Fruit fly (Drosophila melanogaster) whole organism, embryonic: Measurements from ENCODE around the gene CG15914.

Source experiments
- Antp ChIP-seq: fragments of 200-800 bp; sonication (Bioruptor generic); optimal IDR thresholded peaks from 3 replicates; lab custom pipeline; 2016; ENCODE audit warnings: missing biosample characterization, missing genetic modification characterization
- Atf6 ChIP-seq: fragments of 200-800 bp; sonication (Bioruptor generic); IDR thresholded peaks from 2 replicates; pipeline ENCODE4 v1.3.6; 2022; ENCODE audit warnings: missing biosample characterization, missing genetic modification characterization
- BEAF-32 ChIP-seq: fragments of 200-800 bp; sonication (Bioruptor generic); optimal IDR thresholded peaks from 3 replicates; lab custom pipeline; 2017; ENCODE audit warnings: missing biosample characterization, missing genetic modification characterization, mild to moderate bottlenecking, moderate library complexity, missing genetic modification reagents
- Bgb ChIP-seq: fragments of 200-800 bp; sonication (Bioruptor generic); IDR thresholded peaks from 2 replicates; pipeline ENCODE4 v1.3.6; 2022; ENCODE audit warnings: missing biosample characterization, missing genetic modification characterization; ENCODE audit not compliant: partially characterized antibody
- CG10267 ChIP-seq: fragments of 200-800 bp; sonication (Bioruptor generic); optimal IDR thresholded peaks from 2 replicates; lab custom pipeline; 2018; ENCODE audit warnings: missing biosample characterization, mild to moderate bottlenecking, missing genetic modification characterization, moderate library complexity
- CG10565 ChIP-seq: fragments of 200-800 bp; sonication (Bioruptor generic); optimal IDR thresholded peaks from 3 replicates; lab custom pipeline; 2016; ENCODE audit warnings: missing biosample characterization, mild to moderate bottlenecking, missing genetic modification characterization
- CG12071 ChIP-seq: fragments of 200-800 bp; sonication (Bioruptor generic); optimal IDR thresholded peaks from 3 replicates; lab custom pipeline; 2018; ENCODE audit warnings: missing biosample characterization, mild to moderate bottlenecking, missing genetic modification characterization
- CG14050 ChIP-seq: fragments of 200-800 bp; sonication (Bioruptor generic); IDR thresholded peaks from 3 replicates; pipeline ENCODE4 v1.3.6; 2022; ENCODE audit warnings: missing biosample characterization, missing genetic modification characterization
- CG15696 ChIP-seq: fragments of 200-800 bp; sonication (Bioruptor generic); optimal IDR thresholded peaks from 2 replicates; lab custom pipeline; 2019; ENCODE audit warnings: missing biosample characterization, mild to moderate bottlenecking, missing genetic modification characterization, moderate library complexity
- CG1647 ChIP-seq: fragments of 200-800 bp; sonication (Bioruptor generic); optimal IDR thresholded peaks from 3 replicates; lab custom pipeline; 2016; ENCODE audit warnings: missing biosample characterization, missing genetic modification characterization
- CG17568 ChIP-seq: fragments of 200-800 bp; sonication (Bioruptor generic); optimal IDR thresholded peaks from 2 replicates; lab custom pipeline; 2018; ENCODE audit warnings: missing biosample characterization, mild to moderate bottlenecking, missing genetic modification characterization, moderate library complexity
- CG18476 ChIP-seq: fragments of 200-800 bp; sonication (Bioruptor generic); optimal IDR thresholded peaks from 2 replicates; lab custom pipeline; 2016; ENCODE audit warnings: missing biosample characterization, mild to moderate bottlenecking, missing genetic modification characterization
- CG2875 ChIP-seq: fragments of 200-800 bp; sonication (Bioruptor generic); optimal IDR thresholded peaks from 2 replicates; lab custom pipeline; 2017; ENCODE audit warnings: missing biosample characterization, mild to moderate bottlenecking, missing genetic modification characterization, missing genetic modification reagents
- CG32532 ChIP-seq: fragments of 200-800 bp; sonication (Bioruptor generic); IDR thresholded peaks from 2 replicates; pipeline ENCODE4 v1.3.6; 2022; ENCODE audit warnings: missing biosample characterization, missing genetic modification characterization
- CG3281 ChIP-seq: fragments of 200-800 bp; sonication (Bioruptor generic); optimal IDR thresholded peaks from 3 replicates; lab custom pipeline; 2017; ENCODE audit warnings: missing biosample characterization, mild to moderate bottlenecking, missing genetic modification characterization
- CG4820 ChIP-seq: fragments of 200-800 bp; sonication (Bioruptor generic); optimal IDR thresholded peaks from 3 replicates; lab custom pipeline; 2016; ENCODE audit warnings: missing biosample characterization, missing genetic modification characterization
- CG4854 ChIP-seq: fragments of 200-800 bp; sonication (Bioruptor generic); optimal IDR thresholded peaks from 2 replicates; lab custom pipeline; 2016; ENCODE audit warnings: missing biosample characterization, missing genetic modification characterization, inconsistent platforms
- CG5180 ChIP-seq: fragments of 200-800 bp; sonication (Bioruptor generic); optimal IDR thresholded peaks from 3 replicates; lab custom pipeline; 2017; ENCODE audit warnings: missing biosample characterization, missing genetic modification characterization, mild to moderate bottlenecking, moderate library complexity, missing genetic modification reagents
- CG6683 ChIP-seq: fragments of 200-800 bp; sonication (Bioruptor generic); optimal IDR thresholded peaks from 2 replicates; lab custom pipeline; 2017; ENCODE audit warnings: missing biosample characterization, mild to moderate bottlenecking, missing genetic modification characterization, missing genetic modification reagents
- CG9609 ChIP-seq: fragments of 200-800 bp; sonication (Bioruptor generic); optimal IDR thresholded peaks from 3 replicates; lab custom pipeline; 2016; ENCODE audit warnings: missing biosample characterization, missing genetic modification characterization
- CoRest ChIP-seq: fragments of 200-800 bp; sonication (Bioruptor generic); optimal IDR thresholded peaks from 3 replicates; lab custom pipeline; 2018; ENCODE audit warnings: missing biosample characterization, mild to moderate bottlenecking, missing genetic modification characterization, moderate library complexity
- D19A ChIP-seq: fragments of 200-800 bp; optimal IDR thresholded peaks from 3 replicates; lab custom pipeline; 2019; ENCODE audit warnings: missing biosample characterization, mild to moderate bottlenecking, missing genetic modification characterization, moderate library complexity
- ERR ChIP-seq: fragments of 200-800 bp; sonication (Bioruptor generic); optimal IDR thresholded peaks from 2 replicates; lab custom pipeline; 2016; ENCODE audit warnings: missing biosample characterization, missing genetic modification characterization
- HLH54F ChIP-seq: fragments of 200-800 bp; sonication (Bioruptor generic); optimal IDR thresholded peaks from 3 replicates; lab custom pipeline; 2016; ENCODE audit warnings: missing biosample characterization, missing genetic modification characterization
- HmgD ChIP-seq: fragments of 200-800 bp; sonication (Bioruptor generic); optimal IDR thresholded peaks from 3 replicates; lab custom pipeline; 2016; ENCODE audit warnings: missing biosample characterization, missing genetic modification characterization
- Hr39 ChIP-seq: fragments of >200 bp; optimal IDR thresholded peaks from 2 replicates; lab custom pipeline; 2017
- Hr51 ChIP-seq, 2 experiments: fragments of 200-800 bp; sonication (Bioruptor generic); optimal IDR thresholded peaks; 2 replicates in 1 of 2; 3 replicates in 1 of 2; lab custom pipeline; 2016 to 2018; ENCODE audit warnings: missing biosample characterization in 2 of 2, missing genetic modification characterization in 2 of 2, mild to moderate bottlenecking in 1 of 2, moderate library complexity in 1 of 2
- Med ChIP-seq: fragments of 200-800 bp; sonication (Bioruptor generic); peaks from one replicate; lab custom pipeline; 2016; ENCODE audit warnings: missing biosample characterization, missing genetic modification characterization, mild to moderate bottlenecking, inconsistent platforms, moderate library complexity
- Mrtf ChIP-seq: fragments of 200-800 bp; sonication (Bioruptor generic); IDR thresholded peaks from 3 replicates; pipeline ENCODE4 v1.3.6; 2022; ENCODE audit warnings: missing biosample characterization, missing genetic modification characterization
- NfI ChIP-seq: fragments of 200-800 bp; sonication (Bioruptor generic); optimal IDR thresholded peaks from 3 replicates; lab custom pipeline; 2018; ENCODE audit warnings: missing biosample characterization, mild to moderate bottlenecking, missing genetic modification characterization, moderate library complexity
- Oaz ChIP-seq: fragments of 200-800 bp; sonication (Bioruptor generic); IDR thresholded peaks from 2 replicates; pipeline ENCODE4 v1.3.6; 2022; ENCODE audit warnings: missing biosample characterization, missing genetic modification characterization
- Optix ChIP-seq: fragments of 200-800 bp; sonication (Bioruptor generic); IDR thresholded peaks from 3 replicates; pipeline ENCODE4 v1.3.6; 2022; ENCODE audit warnings: missing biosample characterization, missing genetic modification characterization
- Rx ChIP-seq: fragments of 200-800 bp; sonication (Bioruptor generic); IDR thresholded peaks from 2 replicates; pipeline ENCODE4 v1.3.6; 2022; ENCODE audit warnings: missing biosample characterization, missing genetic modification characterization
- Taf1 ChIP-seq: fragments of 200-800 bp; sonication (Bioruptor generic); IDR thresholded peaks from 2 replicates; pipeline ENCODE4 v1.3.6; 2022; ENCODE audit warnings: missing biosample characterization, missing genetic modification characterization
- Usf ChIP-seq: fragments of 200-800 bp; sonication (Bioruptor generic); optimal IDR thresholded peaks from 2 replicates; lab custom pipeline; 2017; ENCODE audit warnings: missing genotype, missing biosample characterization, missing genetic modification characterization
- bbx ChIP-seq: fragments of 200-800 bp; sonication (Bioruptor generic); IDR thresholded peaks from 2 replicates; pipeline ENCODE4 v1.3.6; 2022; ENCODE audit warnings: missing biosample characterization, missing genetic modification characterization; ENCODE audit not compliant: partially characterized antibody
- chm ChIP-seq: fragments of 200-800 bp; sonication (Bioruptor generic); IDR thresholded peaks from 2 replicates; pipeline ENCODE4 v1.3.6; 2022; ENCODE audit warnings: missing biosample characterization, missing genetic modification characterization
- croc ChIP-seq: fragments of 200-800 bp; sonication (Bioruptor generic); conservative IDR thresholded peaks from 3 replicates; pipeline ENCODE4 v1.3.6; 2022; ENCODE audit warnings: missing biosample characterization, missing genetic modification characterization
- crp ChIP-seq, 2 experiments: fragments of 200-800 bp; sonication (Bioruptor generic); optimal IDR thresholded peaks; 2 replicates in 1 of 2; 3 replicates in 1 of 2; lab custom pipeline; 2017; ENCODE audit warnings: missing biosample characterization in 2 of 2, missing genetic modification characterization in 2 of 2, mild to moderate bottlenecking in 1 of 2, moderate library complexity in 1 of 2
- disco-r ChIP-seq: fragments of 200-800 bp; sonication (Bioruptor generic); optimal IDR thresholded peaks from 2 replicates; lab custom pipeline; 2016; ENCODE audit warnings: missing biosample characterization, missing genetic modification characterization
- esg ChIP-seq: fragments of 200-800 bp; sonication (Bioruptor generic); conservative IDR thresholded peaks from 2 replicates; pipeline ENCODE4 v1.3.6; 2022; ENCODE audit warnings: missing biosample characterization, missing genetic modification characterization
- fru ChIP-seq: fragments of >200 bp; optimal IDR thresholded peaks from 2 replicates; lab custom pipeline; 2017
- gt ChIP-seq: fragments of 200-800 bp; sonication (Bioruptor generic); IDR thresholded peaks from 2 replicates; pipeline ENCODE4 v1.3.6; 2022; ENCODE audit warnings: missing biosample characterization, missing genetic modification characterization
- ham ChIP-seq: fragments of 200-800 bp; sonication (Bioruptor generic); IDR thresholded peaks from 2 replicates; pipeline ENCODE4 v1.3.6; 2022; ENCODE audit warnings: missing biosample characterization, missing genetic modification characterization
- jing ChIP-seq: fragments of 200-800 bp; sonication (Bioruptor generic); optimal IDR thresholded peaks from 2 replicates; lab custom pipeline; 2018; ENCODE audit warnings: missing biosample characterization, mild to moderate bottlenecking, missing genetic modification characterization
- jumu ChIP-seq: fragments of 200-800 bp; sonication (Bioruptor generic); optimal IDR thresholded peaks from 3 replicates; lab custom pipeline; 2016; ENCODE audit warnings: missing biosample characterization, missing genetic modification characterization
- ken ChIP-seq: fragments of 200-800 bp; sonication (Bioruptor generic); IDR thresholded peaks from 3 replicates; pipeline ENCODE4 v1.3.6; 2022; ENCODE audit warnings: missing biosample characterization, missing genetic modification characterization
- kni ChIP-seq: fragments of 200-800 bp; sonication (Bioruptor generic); optimal IDR thresholded peaks from 3 replicates; lab custom pipeline; 2017; ENCODE audit warnings: mild to moderate bottlenecking, missing biosample characterization, missing genetic modification reagents, missing genetic modification characterization
- mld ChIP-seq: fragments of 200-800 bp; sonication (Bioruptor generic); IDR thresholded peaks from 3 replicates; pipeline ENCODE4 v1.3.6; 2022; ENCODE audit warnings: missing biosample characterization, missing genetic modification characterization; ENCODE audit not compliant: partially characterized antibody
- pfk ChIP-seq: fragments of 200-800 bp; sonication (Bioruptor generic); optimal IDR thresholded peaks from 2 replicates; lab custom pipeline; 2018; ENCODE audit warnings: missing biosample characterization, mild to moderate bottlenecking, missing genetic modification characterization, moderate library complexity
- tap ChIP-seq: fragments of 200-800 bp; optimal IDR thresholded peaks from 3 replicates; lab custom pipeline; 2019; ENCODE audit warnings: missing biosample characterization, mild to moderate bottlenecking, missing genetic modification characterization, moderate library complexity
- tin ChIP-seq: fragments of 200-800 bp; sonication (Bioruptor generic); optimal IDR thresholded peaks from 3 replicates; lab custom pipeline; 2016; ENCODE audit warnings: missing biosample characterization, missing genetic modification characterization

The CG15914 gene

dm6 chrX:15887247-15887616, 34.0 kb downstream of the CG15914 start, which contains the start of gene tay (continued):
- no peak for TF ChIP-seq ken (GFP tag; lab: Robert Waterston, UW)
- TF ChIP-seq bbx (GFP tag; lab: Robert Waterston, UW), result peak; percentile 81
- TF ChIP-seq CG12071 (GFP tag; lab: Kevin White, UChicago), result no peak
- TF ChIP-seq Oaz (GFP tag; lab: Robert Waterston, UW), result no peak
- no peak for TF ChIP-seq Atf6 (GFP tag; lab: Robert Waterston, UW)
- TF ChIP-seq Hr51 (GFP tag; optimal IDR thresholded peaks at IDR 0.05; lab: Kevin White, UChicago), result no peak
- TF ChIP-seq Mrtf (GFP tag; lab: Robert Waterston, UW), result no peak
- TF ChIP-seq disco-r (GFP tag; lab: Kevin White, UChicago), result no peak
- TF ChIP-seq Med, result peak; percentile 83
- no peak for TF ChIP-seq CG15696 (tag; lab: Kevin White, UChicago)
- no peak for TF ChIP-seq CG3281 (GFP tag; lab: Kevin White, UChicago)
- no peak for TF ChIP-seq esg
- TF ChIP-seq BEAF-32 (GFP tag; lab: Kevin White, UChicago), result peak; percentile 81
- no peak for TF ChIP-seq CG10565
- TF ChIP-seq Antp (GFP tag; lab: Kevin White, UChicago), result peak; percentile 31
- TF ChIP-seq Usf, result no peak
- TF ChIP-seq CG32532 (GFP tag; lab: Robert Waterston, UW), result peak; percentile 37; the same call in 1 of the 2 replicates
- no peak for TF ChIP-seq Taf1 (GFP tag; lab: Robert Waterston, UW)
- peak; percentile 14 for TF ChIP-seq jumu (GFP tag; lab: Kevin White, UChicago)
- 0 out of 3 replicates have a peak, but pooled peaks have one; percentile 37 for TF ChIP-seq mld (GFP tag; lab: Robert Waterston, UW)
- no peak for TF ChIP-seq ERR (GFP tag; lab: Kevin White, UChicago)
- TF ChIP-seq HmgD, result peak; percentile 10
- no peak for TF ChIP-seq CG9609 (GFP tag; lab: Kevin White, UChicago)
- TF ChIP-seq CG4820, result no peak
- no peak for TF ChIP-seq tin (GFP tag; lab: Kevin White, UChicago)
- no peak for TF ChIP-seq HLH54F
- TF ChIP-seq CG14050 (GFP tag; lab: Robert Waterston, UW), result no peak
- TF ChIP-seq CG5180, result no peak
- TF ChIP-seq pfk (GFP tag; lab: Kevin White, UChicago), result peak; percentile 94
- no peak for TF ChIP-seq kni (GFP tag; lab: Kevin White, UChicago)
- TF ChIP-seq CG6683 (GFP tag; lab: Kevin White, UChicago), result no peak
- no peak for TF ChIP-seq chm
- peak; percentile 84 for TF ChIP-seq Bgb (GFP tag; lab: Robert Waterston, UW)
- no peak for TF ChIP-seq CG17568
- no peak for TF ChIP-seq croc (GFP tag; lab: Robert Waterston, UW)
- TF ChIP-seq tap (tag; lab: Kevin White, UChicago), result no peak
- TF ChIP-seq D19A, result no peak
- no peak for TF ChIP-seq NfI
- no peak for TF ChIP-seq CG18476
- no peak for TF ChIP-seq Hr39
- no peak for TF ChIP-seq fru (lab: Kevin White, UChicago)
- TF ChIP-seq CG4854, result no peak
- TF ChIP-seq CoRest (tag; lab: Kevin White, UChicago), result no peak
- no peak for TF ChIP-seq CG1647 (GFP tag; lab: Kevin White, UChicago)
- TF ChIP-seq gt (GFP tag; lab: Robert Waterston, UW), result no peak
- TF ChIP-seq ham, result no peak
- TF ChIP-seq Rx (GFP tag; lab: Robert Waterston, UW), result no peak
- TF ChIP-seq CG2875, result no peak
- no peak for TF ChIP-seq Optix (GFP tag; lab: Robert Waterston, UW)
- TF ChIP-seq CG10267 (tag; lab: Kevin White, UChicago), result peak; percentile 19
- no peak for TF ChIP-seq jing (GFP tag; lab: Kevin White, UChicago)
- no peak for TF ChIP-seq crp (GFP tag; optimal IDR thresholded peaks at IDR 0.05; lab: Kevin White, UChicago)
